Worm (Caenorhabditis elegans) whole organism, young adult: ENCODE measurements around the gene Y24F12A.1.

Experiments used
- C17E4.6 ChIP-seq: fragments of 200-800 bp; sonication (Bioruptor generic); IDR thresholded peaks from 2 replicates; pipeline ENCODE4 v1.3.6; 2022; ENCODE audit warnings: missing genetic modification reagents, missing genetic modification characterization, missing compliant biosample characterization
- Y67H2A.10 ChIP-seq: fragments of 200-800 bp; sonication (Bioruptor generic); conservative IDR thresholded peaks from 2 replicates; pipeline ENCODE4 v1.3.6; 2022; ENCODE audit warnings: missing genetic modification reagents, missing genetic modification characterization, missing compliant biosample characterization
- ZK185.1 ChIP-seq: sonication (generic microtip); optimal IDR thresholded peaks from 2 replicates; lab custom pipeline; 2016; ENCODE audit warnings: mild to moderate bottlenecking, missing genetic modification characterization, missing compliant biosample characterization; ENCODE audit not compliant: poor library complexity, severe bottlenecking
- akir-1 ChIP-seq: fragments of 200-800 bp; sonication (Bioruptor generic); optimal IDR thresholded peaks from 2 replicates; lab custom pipeline; 2018; ENCODE audit warnings: mild to moderate bottlenecking, missing genetic modification characterization, moderate library complexity, missing compliant biosample characterization
- ama-1 ChIP-seq, 3 experiments: fragments of 150-350 bp in 1 of 3; sonication (generic microtip) in 2 of 3; optimal IDR thresholded peaks; 2 replicates each; lab custom pipeline; 2014 to 2018; ENCODE audit warnings: missing biosample characterization in 2 of 3, missing genetic modification characterization in 2 of 3, missing genetic modification reagents in 2 of 3
- efl-1 ChIP-seq: fragments of 150-350 bp; optimal IDR thresholded peaks from 2 replicates; lab custom pipeline; 2014; ENCODE audit warnings: missing biosample characterization, missing genetic modification reagents, missing genetic modification characterization
- hsf-1 ChIP-seq: fragments of 200-800 bp; sonication (Bioruptor generic); IDR thresholded peaks from 2 replicates; pipeline ENCODE4 v1.3.6; 2022; ENCODE audit warnings: missing genetic modification reagents, missing genetic modification characterization, missing compliant biosample characterization
- nhr-90 ChIP-seq: sonication (generic microtip); optimal IDR thresholded peaks from 2 replicates; lab custom pipeline; 2016; ENCODE audit warnings: missing genotype, mild to moderate bottlenecking, missing genetic modification characterization, missing compliant biosample characterization
- rpc-1 ChIP-seq, 2 experiments: fragments of 150-350 bp in 1 of 2; sonication (generic microtip) in 1 of 2; optimal IDR thresholded peaks; 2 replicates each; lab custom pipeline; 2014 to 2018; ENCODE audit warnings: missing biosample characterization in 1 of 2, missing genetic modification characterization in 1 of 2, missing genetic modification reagents in 1 of 2, missing genotype in 1 of 2
- sdz-38 ChIP-seq: sonication (generic microtip); optimal IDR thresholded peaks from 2 replicates; lab custom pipeline; 2016; ENCODE audit warnings: missing genotype, missing genetic modification characterization, missing compliant biosample characterization
- unc-62 ChIP-seq: fragments of 150-350 bp; optimal IDR thresholded peaks from 2 replicates; lab custom pipeline; 2014; ENCODE audit warnings: missing biosample characterization, missing genetic modification reagents, missing genetic modification characterization
- ztf-18 ChIP-seq: sonication (generic microtip); optimal IDR thresholded peaks from 2 replicates; lab custom pipeline; 2016; ENCODE audit warnings: missing genotype, mild to moderate bottlenecking, missing genetic modification characterization, missing compliant biosample characterization

DNA sequence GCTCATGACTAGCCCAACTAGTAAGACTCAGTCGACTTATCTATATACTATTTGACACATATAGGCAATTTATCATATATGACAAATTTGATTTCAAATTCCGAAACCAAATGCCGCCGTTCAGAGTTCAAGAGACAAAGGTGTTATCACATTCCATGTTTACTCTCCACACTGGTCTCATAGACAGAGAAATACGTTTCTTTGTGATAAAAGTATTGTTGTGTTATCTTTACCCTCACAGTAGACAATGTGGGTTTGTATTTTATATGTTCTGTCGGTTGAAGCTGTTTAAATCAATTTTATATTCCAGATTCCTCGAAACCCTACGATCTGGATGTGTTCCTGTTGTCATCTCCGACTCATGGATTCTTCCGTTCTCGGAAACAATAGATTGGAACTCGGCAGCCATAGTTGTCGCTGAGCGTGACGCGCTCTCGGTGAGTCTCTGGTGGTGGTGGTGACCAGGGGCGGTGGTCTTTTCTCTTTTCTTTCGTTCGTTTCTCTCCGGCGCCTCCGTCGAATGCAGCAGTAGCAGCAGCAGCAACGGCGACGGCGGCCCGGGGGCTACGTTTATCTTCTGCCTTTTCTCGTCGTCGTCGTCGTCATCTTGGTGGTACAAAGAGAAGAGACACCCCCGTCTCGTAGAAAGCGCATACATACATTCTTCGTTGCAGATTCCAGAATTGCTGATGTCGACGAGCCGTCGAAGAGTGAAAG, 22.4 kb upstream of the Y24F12A.1 start:
- no peak for TF ChIP-seq sdz-38
- no peak for TF ChIP-seq Y67H2A.10 (GFP tag; lab: Robert Waterston, UW)
- TF ChIP-seq C17E4.6 (GFP tag; lab: Robert Waterston, UW) = no peak
- no peak for TF ChIP-seq nhr-90
- no peak for TF ChIP-seq ztf-18 (tag; lab: Kevin White, UChicago)
- no peak for TF ChIP-seq unc-62 (GFP tag; lab: Kevin White, UChicago)
- TF ChIP-seq rpc-1 (optimal IDR thresholded peaks at IDR 0.05; lab: Kevin White, UChicago) = no peak
- no peak for TF ChIP-seq rpc-1 (tag; optimal IDR thresholded peaks at IDR 0.05; lab: Kevin White, UChicago)
- no peak for TF ChIP-seq hsf-1 (GFP tag; lab: Robert Waterston, UW)
- TF ChIP-seq efl-1 (GFP tag; lab: Kevin White, UChicago) = no peak
- TF ChIP-seq akir-1 (GFP tag; lab: Kevin White, UChicago) = no peak
- TF ChIP-seq ama-1 (optimal IDR thresholded peaks at IDR 0.05; lab: Kevin White, UChicago) = no peak
- no peak for TF ChIP-seq ama-1 (GFP tag; optimal IDR thresholded peaks at IDR 0.05; lab: Kevin White, UChicago)
- TF ChIP-seq ZK185.1 (tag; lab: Kevin White, UChicago) = no peak
